Fruit fly (Drosophila melanogaster): ENCODE results near the gene snRNP-U1-C.

dm6 chr3R:18985114-18985785 is 1.8 kb upstream of the snRNP-U1-C start:
- peak; percentile 46 for TF ChIP-seq CG7045 (GFP tag; optimal IDR thresholded peaks at IDR 0.05)
- TF ChIP-seq CG7101 (tag; optimal IDR thresholded peaks at IDR 0.05), result peak; percentile 86
- TF ChIP-seq cic (GFP tag; optimal IDR thresholded peaks at IDR 0.05), result no peak
